Worm (Caenorhabditis elegans) whole organism, young adult: ENCODE measurements around the gene gcna-1.
A peak's percentile ranks its signal among the peaks of the same experiment; 100 is the strongest.

ENCODE experiments used
- F23B12.7 ChIP-seq: sonication (generic microtip); optimal IDR thresholded peaks from 2 replicates; lab custom pipeline; 2017; ENCODE audit warnings: missing genetic modification characterization, mild to moderate bottlenecking, missing compliant biosample characterization, antibody characterized with exemption, moderate library complexity; ENCODE audit not compliant: insufficient read depth
- F39B2.1 ChIP-seq: fragments of 200-800 bp; sonication (Bioruptor generic); IDR thresholded peaks from 2 replicates; pipeline ENCODE4 v1.3.6; 2022; ENCODE audit warnings: missing genetic modification reagents, missing genetic modification characterization, missing compliant biosample characterization
- F49E8.2 ChIP-seq: sonication (generic microtip); optimal IDR thresholded peaks from 3 replicates; lab custom pipeline; 2017; ENCODE audit warnings: missing genetic modification characterization, mild to moderate bottlenecking, missing compliant biosample characterization, antibody characterized with exemption, moderate library complexity; ENCODE audit not compliant: insufficient read depth
- F52B5.7 ChIP-seq: sonication (generic microtip); optimal IDR thresholded peaks from 2 replicates; lab custom pipeline; 2016; ENCODE audit warnings: mild to moderate bottlenecking, missing genetic modification characterization, missing compliant biosample characterization
- F55B11.4 ChIP-seq: sonication (generic microtip); optimal IDR thresholded peaks from 2 replicates; lab custom pipeline; 2016; ENCODE audit warnings: missing compliant biosample characterization, missing genetic modification characterization, borderline replicate concordance; ENCODE audit not compliant: insufficient read depth
- F57C9.4 ChIP-seq: sonication (generic microtip); optimal IDR thresholded peaks from 2 replicates; lab custom pipeline; 2017; ENCODE audit warnings: mild to moderate bottlenecking, missing genetic modification characterization, missing compliant biosample characterization
- T07F8.4 ChIP-seq: sonication (generic microtip); optimal IDR thresholded peaks from 2 replicates; lab custom pipeline; 2016; ENCODE audit warnings: mild to moderate bottlenecking, missing genetic modification characterization, moderate library complexity, missing compliant biosample characterization
- atf-7 ChIP-seq: sonication (generic microtip); optimal IDR thresholded peaks from 2 replicates; lab custom pipeline; 2017; ENCODE audit warnings: mild to moderate bottlenecking, missing genetic modification characterization, missing compliant biosample characterization
- athp-1 ChIP-seq: sonication (generic microtip); optimal IDR thresholded peaks from 2 replicates; lab custom pipeline; 2017; ENCODE audit warnings: mild to moderate bottlenecking, missing genetic modification characterization, missing compliant biosample characterization
- attf-3 ChIP-seq: fragments of 200-800 bp; sonication (Bioruptor generic); conservative IDR thresholded peaks from 2 replicates; pipeline ENCODE4 v1.3.6; 2022; ENCODE audit warnings: missing genetic modification reagents, missing genetic modification characterization, missing compliant biosample characterization
- bed-2 ChIP-seq: fragments of 200-800 bp; sonication (Bioruptor generic); IDR thresholded peaks from 2 replicates; pipeline ENCODE4 v1.3.6; 2022; ENCODE audit warnings: missing genetic modification reagents, missing genetic modification characterization, missing compliant biosample characterization
- cebp-1 ChIP-seq, 2 experiments: fragments of 200-800 bp in 1 of 2; sonication (Bioruptor generic) in 1 of 2; sonication (generic microtip) in 1 of 2; IDR thresholded peaks in 1 of 2; optimal IDR thresholded peaks in 1 of 2; 2 replicates each; pipeline versions ENCODE4 v1.3.6 to Lab custom; 2017 to 2022; ENCODE audit warnings: missing compliant biosample characterization in 2 of 2, missing genetic modification characterization in 2 of 2, mild to moderate bottlenecking in 1 of 2, missing genetic modification reagents in 1 of 2, moderate library complexity in 1 of 2
- ceh-79 ChIP-seq: sonication (generic microtip); optimal IDR thresholded peaks from 2 replicates; lab custom pipeline; 2017; ENCODE audit warnings: mild to moderate bottlenecking, missing genetic modification characterization, missing compliant biosample characterization
- chd-7 ChIP-seq: sonication (generic microtip); optimal IDR thresholded peaks from 2 replicates; lab custom pipeline; 2016; ENCODE audit warnings: mild to moderate bottlenecking, missing genetic modification characterization, moderate library complexity, missing compliant biosample characterization
- dox-1 ChIP-seq: fragments of 200-800 bp; sonication (Bioruptor generic); IDR thresholded peaks from 2 replicates; pipeline ENCODE4 v1.3.6; 2022; ENCODE audit warnings: missing genetic modification reagents, missing genetic modification characterization, missing compliant biosample characterization
- efl-1 ChIP-seq: fragments of 150-350 bp; optimal IDR thresholded peaks from 2 replicates; lab custom pipeline; 2014; ENCODE audit warnings: missing biosample characterization, missing genetic modification reagents, missing genetic modification characterization
- egl-44 ChIP-seq: fragments of 200-800 bp; sonication (Bioruptor generic); IDR thresholded peaks from 2 replicates; pipeline ENCODE4 v1.3.6; 2022; ENCODE audit warnings: missing genetic modification reagents, missing genetic modification characterization, missing compliant biosample characterization
- ekl-4 ChIP-seq: fragments of 200-800 bp; sonication (Bioruptor generic); IDR thresholded peaks from 2 replicates; pipeline ENCODE4 v1.3.6; 2022; ENCODE audit warnings: missing genetic modification reagents, missing genetic modification characterization, missing compliant biosample characterization
- gei-17 ChIP-seq: fragments of 200-800 bp; sonication (Bioruptor generic); optimal IDR thresholded peaks from 2 replicates; lab custom pipeline; 2018; ENCODE audit warnings: mild to moderate bottlenecking, missing genetic modification characterization, missing compliant biosample characterization
- hlh-12 ChIP-seq: sonication (generic microtip); optimal IDR thresholded peaks from 2 replicates; lab custom pipeline; 2016; ENCODE audit warnings: missing genetic modification characterization, missing compliant biosample characterization
- hlh-26 ChIP-seq: fragments of 200-800 bp; sonication (Bioruptor generic); conservative IDR thresholded peaks from 2 replicates; pipeline ENCODE4 v1.3.6; 2022; ENCODE audit warnings: missing genetic modification reagents, missing genetic modification characterization, missing compliant biosample characterization
- hmg-1.2 ChIP-seq: fragments of 200-800 bp; sonication (Bioruptor generic); IDR thresholded peaks from 2 replicates; pipeline ENCODE4 v1.3.6; 2022; ENCODE audit warnings: missing genetic modification reagents, missing genetic modification characterization, missing compliant biosample characterization
- hsf-1 ChIP-seq: fragments of 200-800 bp; sonication (Bioruptor generic); IDR thresholded peaks from 2 replicates; pipeline ENCODE4 v1.3.6; 2022; ENCODE audit warnings: missing genetic modification reagents, missing genetic modification characterization, missing compliant biosample characterization
- lin-26 ChIP-seq: fragments of 200-800 bp; sonication (Bioruptor generic); IDR thresholded peaks from 2 replicates; pipeline ENCODE4 v1.3.6; 2022; ENCODE audit warnings: missing genetic modification reagents, missing genetic modification characterization, missing compliant biosample characterization
- lir-1 ChIP-seq: fragments of 200-800 bp; sonication (Bioruptor generic); conservative IDR thresholded peaks from 2 replicates; pipeline ENCODE4 v1.3.6; 2022; ENCODE audit warnings: missing genetic modification reagents, missing genetic modification characterization, missing compliant biosample characterization
- lsy-27 ChIP-seq: sonication (generic microtip); optimal IDR thresholded peaks from 2 replicates; lab custom pipeline; 2017; ENCODE audit warnings: missing genetic modification characterization, mild to moderate bottlenecking, missing compliant biosample characterization, antibody characterized with exemption, missing genotype, borderline replicate concordance; ENCODE audit not compliant: insufficient read depth
- madf-3 ChIP-seq: fragments of 200-800 bp; sonication (Bioruptor generic); IDR thresholded peaks from 2 replicates; pipeline ENCODE4 v1.3.6; 2022; ENCODE audit warnings: missing genetic modification reagents, missing genetic modification characterization, missing compliant biosample characterization
- madf-6 ChIP-seq: fragments of 200-800 bp; sonication (Bioruptor generic); IDR thresholded peaks from 2 replicates; pipeline ENCODE4 v1.3.6; 2022; ENCODE audit warnings: missing genetic modification reagents, missing genetic modification characterization, missing compliant biosample characterization
- madf-8 ChIP-seq: fragments of 200-800 bp; sonication (Bioruptor generic); conservative IDR thresholded peaks from 2 replicates; pipeline ENCODE4 v1.3.6; 2022; ENCODE audit warnings: missing genetic modification reagents, missing genetic modification characterization, missing compliant biosample characterization
- mcd-1 ChIP-seq: fragments of 200-800 bp; sonication (Bioruptor generic); IDR thresholded peaks from 2 replicates; pipeline ENCODE4 v1.3.6; 2022; ENCODE audit warnings: missing genetic modification reagents, missing genetic modification characterization, missing compliant biosample characterization
- mel-28 ChIP-seq: sonication (generic microtip); optimal IDR thresholded peaks from 2 replicates; lab custom pipeline; 2016; ENCODE audit warnings: borderline replicate concordance, mild to moderate bottlenecking, missing genetic modification characterization, missing compliant biosample characterization
- nfya-1 ChIP-seq: sonication (generic microtip); optimal IDR thresholded peaks from 2 replicates; lab custom pipeline; 2017; ENCODE audit warnings: antibody characterized with exemption, missing compliant biosample characterization, missing genetic modification characterization, borderline replicate concordance; ENCODE audit not compliant: insufficient read depth
- nfya-2 ChIP-seq: fragments of 200-800 bp; sonication (Bioruptor generic); IDR thresholded peaks from 2 replicates; pipeline ENCODE4 v1.3.6; 2022; ENCODE audit warnings: missing genetic modification reagents, missing genetic modification characterization, missing compliant biosample characterization
- nfyb-1 ChIP-seq: fragments of 200-800 bp; sonication (Bioruptor generic); IDR thresholded peaks from 2 replicates; pipeline ENCODE4 v1.3.6; 2022; ENCODE audit warnings: missing genetic modification reagents, missing genetic modification characterization, missing compliant biosample characterization
- nhr-90 ChIP-seq: sonication (generic microtip); optimal IDR thresholded peaks from 2 replicates; lab custom pipeline; 2016; ENCODE audit warnings: missing genotype, mild to moderate bottlenecking, missing genetic modification characterization, missing compliant biosample characterization
- pbrm-1 ChIP-seq: fragments of 200-800 bp; sonication (Bioruptor generic); IDR thresholded peaks from 2 replicates; pipeline ENCODE4 v1.3.6; 2022; ENCODE audit warnings: missing genetic modification reagents, missing genetic modification characterization, missing compliant biosample characterization
- rec-8 ChIP-seq, 2 experiments: sonication (generic microtip); optimal IDR thresholded peaks; 2 replicates each; lab custom pipeline; 2016; ENCODE audit warnings: mild to moderate bottlenecking in 2 of 2, missing genetic modification characterization in 2 of 2, missing genetic modification reagents in 2 of 2, missing genotype in 2 of 2, missing biosample characterization in 1 of 2, missing compliant biosample characterization in 1 of 2, moderate library complexity in 1 of 2
- sdz-38 ChIP-seq: sonication (generic microtip); optimal IDR thresholded peaks from 2 replicates; lab custom pipeline; 2016; ENCODE audit warnings: missing genotype, missing genetic modification characterization, missing compliant biosample characterization
- snpc-3.4 ChIP-seq: sonication (generic microtip); optimal IDR thresholded peaks from 2 replicates; lab custom pipeline; 2017; ENCODE audit warnings: missing genetic modification characterization, mild to moderate bottlenecking, missing compliant biosample characterization, antibody characterized with exemption, moderate library complexity, missing genotype, missing genetic modification reagents
- snpc-4 ChIP-seq, 5 experiments: fragments of 150-350 bp in 1 of 5; sonication (generic microtip) in 4 of 5; optimal IDR thresholded peaks; 2 replicates each; lab custom pipeline; 2014 to 2018; ENCODE audit warnings: missing genetic modification characterization in 5 of 5, missing biosample characterization in 3 of 5, antibody characterized with exemption in 2 of 5, mild to moderate bottlenecking in 2 of 5, missing compliant biosample characterization in 2 of 5, missing genotype in 2 of 5, moderate library complexity in 2 of 5, missing genetic modification reagents in 1 of 5
- sptf-2 ChIP-seq: fragments of 200-800 bp; sonication (Bioruptor generic); optimal IDR thresholded peaks from 2 replicates; lab custom pipeline; 2018; ENCODE audit warnings: mild to moderate bottlenecking, missing genetic modification characterization, missing compliant biosample characterization
- unc-130 ChIP-seq: sonication (generic microtip); optimal IDR thresholded peaks from 2 replicates; lab custom pipeline; 2016; ENCODE audit warnings: missing genetic modification reagents, missing genetic modification characterization, missing compliant biosample characterization
- unc-62 ChIP-seq: fragments of 150-350 bp; optimal IDR thresholded peaks from 2 replicates; lab custom pipeline; 2014; ENCODE audit warnings: missing biosample characterization, missing genetic modification reagents, missing genetic modification characterization
- zim-3 ChIP-seq: sonication (generic microtip); optimal IDR thresholded peaks from 2 replicates; lab custom pipeline; 2017; ENCODE audit warnings: mild to moderate bottlenecking, missing genetic modification characterization, moderate library complexity, missing compliant biosample characterization
- ztf-22 ChIP-seq: fragments of 200-800 bp; sonication (Bioruptor generic); optimal IDR thresholded peaks from 2 replicates; lab custom pipeline; 2018; ENCODE audit warnings: mild to moderate bottlenecking, missing genetic modification characterization, moderate library complexity, missing compliant biosample characterization

The gcna-1 gene

DNA sequence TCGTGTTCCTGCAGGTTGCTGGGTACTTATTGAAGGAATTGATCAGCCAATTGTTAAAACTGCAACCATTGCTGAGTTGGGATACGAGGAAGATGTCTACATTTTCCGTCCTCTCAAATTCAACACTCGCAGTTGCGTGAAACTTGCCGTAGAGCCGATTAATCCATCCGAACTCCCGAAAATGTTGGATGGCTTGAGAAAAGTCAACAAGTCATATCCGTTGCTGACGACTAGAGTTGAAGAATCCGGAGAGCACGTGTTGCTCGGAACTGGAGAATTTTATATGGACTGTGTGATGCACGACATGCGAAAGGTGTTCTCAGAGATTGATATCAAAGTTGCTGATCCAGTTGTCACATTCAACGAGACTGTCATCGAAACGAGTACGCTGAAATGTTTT, 2.4 kb upstream of the gcna-1 start:
- TF ChIP-seq rec-8 (tag; optimal IDR thresholded peaks at IDR 0.05; lab: Kevin White, UChicago) (no peak), F57C9.4 (tag; lab: Kevin White, UChicago) (no peak), sdz-38 (tag; lab: Kevin White, UChicago) (no peak), ceh-79 (tag; lab: Kevin White, UChicago) (no peak), lin-26 (GFP tag; lab: Robert Waterston, UW) (no peak), dox-1 (GFP tag; lab: Robert Waterston, UW) (no peak), sptf-2 (GFP tag; lab: Kevin White, UChicago) (no peak), ztf-22 (GFP tag; lab: Kevin White, UChicago) (no peak), gei-17 (GFP tag; lab: Kevin White, UChicago) (no peak), hmg-1.2 (no peak), lir-1 (GFP tag; lab: Robert Waterston, UW) (no peak), hlh-26 (GFP tag; lab: Robert Waterston, UW) (no peak), hsf-1 (GFP tag; lab: Robert Waterston, UW) (no peak), nfya-2 (no peak), hlh-12 (tag; lab: Kevin White, UChicago) (no peak), cebp-1 (GFP tag; IDR thresholded peaks at IDR 0.05; lab: Robert Waterston, UW) (no peak), cebp-1 (tag; optimal IDR thresholded peaks at IDR 0.05; lab: Kevin White, UChicago) (no peak), attf-3 (no peak)
- TF ChIP-seq, all 124 proteins: peak for 0

DNA sequence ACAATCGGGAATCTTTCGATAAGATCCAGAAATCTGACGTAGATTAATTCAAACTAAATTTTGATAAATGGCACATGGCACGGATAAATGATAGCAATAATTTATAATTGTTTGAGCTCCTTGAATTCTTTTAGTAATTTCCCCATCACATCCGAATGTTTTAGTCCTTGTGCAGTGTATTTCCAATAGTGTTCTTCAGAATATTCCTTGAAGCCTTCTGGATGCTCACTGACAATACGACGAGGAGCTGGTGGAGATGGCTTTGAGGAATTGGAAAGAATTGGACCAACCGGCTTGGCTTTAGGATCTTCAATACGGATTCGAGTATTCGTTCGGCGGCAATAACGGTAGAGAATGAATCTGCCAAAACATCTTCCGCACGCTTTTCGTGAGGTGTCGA, 2.4 kb downstream of the gcna-1 start:
- no peak for TF ChIP-seq nfya-1 (tag; lab: Kevin White, UChicago)
- no peak for TF ChIP-seq lsy-27 (tag; lab: Kevin White, UChicago)
- TF ChIP-seq nhr-90 (tag; lab: Kevin White, UChicago): no peak
- no peak for TF ChIP-seq egl-44
- TF ChIP-seq unc-130 (GFP tag; lab: Kevin White, UChicago): no peak
- TF ChIP-seq cebp-1 (GFP tag; IDR thresholded peaks at IDR 0.05; lab: Robert Waterston, UW): no peak
- peak; percentile 2 for TF ChIP-seq cebp-1 (tag; optimal IDR thresholded peaks at IDR 0.05; lab: Kevin White, UChicago)
- TF ChIP-seq mcd-1: no peak
- no peak for TF ChIP-seq T07F8.4
- TF ChIP-seq snpc-3.4 (tag; lab: Kevin White, UChicago): no peak
- TF ChIP-seq madf-3 (GFP tag; lab: Robert Waterston, UW): no peak
- TF ChIP-seq nfyb-1 (GFP tag; lab: Robert Waterston, UW): 0 out of 2 replicates have a peak, but pooled peaks have one; percentile 39
- TF ChIP-seq sdz-38 (tag; lab: Kevin White, UChicago): no peak
- no peak for TF ChIP-seq mel-28 (tag; lab: Kevin White, UChicago)
- no peak for TF ChIP-seq zim-3 (tag; lab: Kevin White, UChicago)
- TF ChIP-seq snpc-4 (GFP tag; optimal IDR thresholded peaks at IDR 0.05; lab: Kevin White, UChicago): no peak
- no peak for TF ChIP-seq snpc-4 (tag; optimal IDR thresholded peaks at IDR 0.05; lab: Kevin White, UChicago)
- TF ChIP-seq F23B12.7 (tag; lab: Kevin White, UChicago): no peak
- TF ChIP-seq chd-7 (tag; lab: Kevin White, UChicago): peak; percentile 5
- no peak for TF ChIP-seq unc-62 (GFP tag; lab: Kevin White, UChicago)
- no peak for TF ChIP-seq efl-1 (GFP tag; lab: Kevin White, UChicago)
- TF ChIP-seq F39B2.1: no peak
- TF ChIP-seq atf-7 (tag; lab: Kevin White, UChicago): no peak
- no peak for TF ChIP-seq F55B11.4
- 0 out of 2 replicates have a peak, but pooled peaks have one; percentile 7 for TF ChIP-seq hmg-1.2
- 0 out of 2 replicates have a peak, but pooled peaks have one; percentile 24 for TF ChIP-seq ekl-4 (GFP tag; lab: Robert Waterston, UW)
- TF ChIP-seq bed-2 (GFP tag; lab: Robert Waterston, UW): no peak
- no peak for TF ChIP-seq F49E8.2 (tag; lab: Kevin White, UChicago)
- TF ChIP-seq F52B5.7: peak; percentile 12
- TF ChIP-seq madf-6 (GFP tag; lab: Robert Waterston, UW): no peak
- no peak for TF ChIP-seq madf-8 (GFP tag; lab: Robert Waterston, UW)
- no peak for TF ChIP-seq pbrm-1 (GFP tag; lab: Robert Waterston, UW)
- no peak for TF ChIP-seq athp-1
